Fruit fly (Drosophila melanogaster): Measurements from ENCODE around the gene Tengl2.

Gene Tengl2

dm6 chr2L:2201107-2201561, 38.0 kb downstream of the Tengl2 start (continued):
- TF ChIP-seq sisA (GFP tag; IDR thresholded peaks at IDR 0.05) (peak; percentile 74), CG7786 (GFP tag; optimal IDR thresholded peaks at IDR 0.05) (peak; percentile 59), CG10431 (GFP tag; optimal IDR thresholded peaks at IDR 0.05) (peak; percentile 88), klu (GFP tag; IDR thresholded peaks at IDR 0.05) (no peak), bbx (GFP tag; IDR thresholded peaks at IDR 0.05; ENCODE audit: partially characterized antibody) (no peak), hkb (optimal IDR thresholded peaks at IDR 0.05) (no peak), hkb (GFP tag; IDR thresholded peaks at IDR 0.05) (peak; percentile 71), H15 (GFP tag; IDR thresholded peaks at IDR 0.05) (peak; percentile 32; the same call in 2 of the 3 replicates), rib (GFP tag; IDR thresholded peaks at IDR 0.05) (no peak), CG32772 (GFP tag; IDR thresholded peaks at IDR 0.05) (peak; percentile 67; the same call in 1 of the 2 replicates), da (GFP tag; optimal IDR thresholded peaks at IDR 0.05) (no peak), CG1603 (tag; optimal IDR thresholded peaks at IDR 0.05) (peak; percentile 83), MESR4 (GFP tag; optimal IDR thresholded peaks at IDR 0.05) (peak; percentile 0), Hr39 (optimal IDR thresholded peaks at IDR 0.05) (no peak), az2 (GFP tag; optimal IDR thresholded peaks at IDR 0.05) (peak; percentile 86), CG10654 (GFP tag; optimal IDR thresholded peaks at IDR 0.05) (peak; percentile 66), pita (GFP tag; optimal IDR thresholded peaks at IDR 0.05) (no peak), CG12391 (tag; optimal IDR thresholded peaks at IDR 0.05) (peak; percentile 87), CG13775 (GFP tag; optimal IDR thresholded peaks at IDR 0.05) (peak; percentile 81), al (GFP tag; IDR thresholded peaks at IDR 0.05) (no peak), Taf1 (GFP tag; IDR thresholded peaks at IDR 0.05) (no peak), CG14667 (GFP tag; IDR thresholded peaks at IDR 0.05) (peak; percentile 45; the same call in 1 of the 2 replicates), Eip74EF (GFP tag; optimal IDR thresholded peaks at IDR 0.05) (peak in 1 of 2 experiments; percentile 88), Fer1 (GFP tag; optimal IDR thresholded peaks at IDR 0.05) (peak; percentile 53), pzg (GFP tag; optimal IDR thresholded peaks at IDR 0.05) (no peak), en (GFP tag; optimal IDR thresholded peaks at IDR 0.05) (peak; percentile 63), CG34224 (GFP tag; IDR thresholded peaks at IDR 0.05; ENCODE audit: partially characterized antibody) (no peak), CG8089 (GFP tag; optimal IDR thresholded peaks at IDR 0.05) (peak; percentile 70), stwl (tag; optimal IDR thresholded peaks at IDR 0.05) (peak; percentile 10), C15 (GFP tag; IDR thresholded peaks at IDR 0.05) (no peak), corto (GFP tag; optimal IDR thresholded peaks at IDR 0.05) (peak; percentile 42), croc (GFP tag; conservative IDR thresholded peaks at IDR 0.05) (peak; percentile 79), Neu2 (GFP tag; optimal IDR thresholded peaks at IDR 0.05; ENCODE audit: borderline replicate concordance) (no peak), CG8290 (GFP tag; optimal IDR thresholded peaks at IDR 0.05) (peak; percentile 76), CG8290 (tag; optimal IDR thresholded peaks at IDR 0.05) (peak; percentile 20 to 80), CG13296 (GFP tag; optimal IDR thresholded peaks at IDR 0.05) (peak; percentile 12), Oli (tag; optimal IDR thresholded peaks at IDR 0.05) (peak; percentile 88), amos (GFP tag; IDR thresholded peaks at IDR 0.05; ENCODE audit: partially characterized antibody) (no peak), E2f2 (GFP tag; IDR thresholded peaks at IDR 0.05) (peak; percentile 40; the same call in 1 of the 2 replicates), HHEX (GFP tag; optimal IDR thresholded peaks at IDR 0.05) (peak; percentile 64), lab (GFP tag; optimal IDR thresholded peaks at IDR 0.05) (peak; percentile 82), sc (optimal IDR thresholded peaks at IDR 0.05) (no peak), sc (GFP tag; optimal IDR thresholded peaks at IDR 0.05) (peak; percentile 96), ase (GFP tag; IDR thresholded peaks at IDR 0.05) (peak; percentile 66; the same call in 2 of the 3 replicates), CG11695 (GFP tag; IDR thresholded peaks at IDR 0.05) (peak; percentile 54; the same call in 1 of the 3 replicates), maf-S (GFP tag; optimal IDR thresholded peaks at IDR 0.05) (peak; percentile 48), CG32532 (GFP tag; IDR thresholded peaks at IDR 0.05) (no peak), CG13287 (GFP tag; IDR thresholded peaks at IDR 0.05; ENCODE audit: partially characterized antibody) (no peak), Lpt (GFP tag; optimal IDR thresholded peaks at IDR 0.05) (no peak), CG6813 (GFP tag; optimal IDR thresholded peaks at IDR 0.05) (peak; percentile 67), CG2678 (tag; optimal IDR thresholded peaks at IDR 0.05) (peak; percentile 88)
